Worm (Caenorhabditis elegans) whole organism, late embryonic: ENCODE data around the gene C14E2.3.

Experiments
- C08G9.2 ChIP-seq: sonication (generic microtip); optimal IDR thresholded peaks from 2 replicates; lab custom pipeline; 2016; ENCODE audit warnings: mild to moderate bottlenecking, missing genetic modification characterization, moderate library complexity, missing compliant biosample characterization
- C38D4.7 ChIP-seq: fragments of 200-800 bp; sonication (Bioruptor generic); optimal IDR thresholded peaks from 2 replicates; lab custom pipeline; 2018; ENCODE audit warnings: mild to moderate bottlenecking, missing genetic modification characterization, moderate library complexity, missing compliant biosample characterization
- F13H6.1 ChIP-seq: sonication (generic microtip); optimal IDR thresholded peaks from 2 replicates; lab custom pipeline; 2016; ENCODE audit warnings: missing genetic modification characterization, missing compliant biosample characterization
- K09A11.1 ChIP-seq: sonication (generic microtip); optimal IDR thresholded peaks from 2 replicates; lab custom pipeline; 2017; ENCODE audit warnings: antibody characterized with exemption, mild to moderate bottlenecking, missing genetic modification characterization, missing compliant biosample characterization; ENCODE audit not compliant: insufficient read depth
- T23F11.4 ChIP-seq: fragments of 200-800 bp; sonication (Bioruptor generic); optimal IDR thresholded peaks from 2 replicates; lab custom pipeline; 2018; ENCODE audit warnings: mild to moderate bottlenecking, missing genetic modification characterization, missing compliant biosample characterization
- ceh-18 ChIP-seq: sonication (generic microtip); optimal IDR thresholded peaks from 2 replicates; lab custom pipeline; 2016; ENCODE audit warnings: missing genetic modification characterization, missing compliant biosample characterization
- ceh-2 ChIP-seq: sonication (generic microtip); optimal IDR thresholded peaks from 2 replicates; lab custom pipeline; 2016; ENCODE audit warnings: missing genotype, missing genetic modification characterization, missing compliant biosample characterization
- ceh-30 ChIP-seq: fragments of 150-350 bp; optimal IDR thresholded peaks from 2 replicates; lab custom pipeline; 2014; ENCODE audit warnings: missing biosample characterization, missing genetic modification characterization
- ceh-31 ChIP-seq: sonication (generic microtip); optimal IDR thresholded peaks from 2 replicates; lab custom pipeline; 2016; ENCODE audit warnings: missing genetic modification characterization, missing compliant biosample characterization
- ceh-45 ChIP-seq: fragments of 200-800 bp; sonication (Bioruptor generic); IDR thresholded peaks from 2 replicates; pipeline ENCODE4 v1.3.6; 2022; ENCODE audit warnings: missing genetic modification reagents, missing genetic modification characterization, missing compliant biosample characterization
- ceh-48 ChIP-seq: sonication (generic microtip); optimal IDR thresholded peaks from 2 replicates; lab custom pipeline; 2016; ENCODE audit warnings: missing genetic modification characterization, inconsistent platforms, missing compliant biosample characterization
- che-1 ChIP-seq: sonication (generic microtip); optimal IDR thresholded peaks from 2 replicates; lab custom pipeline; 2016; ENCODE audit warnings: mild to moderate bottlenecking, missing genetic modification characterization, missing compliant biosample characterization
- elt-2 ChIP-seq: sonication (generic microtip); optimal IDR thresholded peaks from 2 replicates; lab custom pipeline; 2016; ENCODE audit warnings: missing genetic modification reagents, missing genetic modification characterization, missing compliant biosample characterization
- ets-4 ChIP-seq: sonication (generic microtip); optimal IDR thresholded peaks from 2 replicates; lab custom pipeline; 2016; ENCODE audit warnings: missing genetic modification characterization, missing compliant biosample characterization
- eyg-1 ChIP-seq: sonication (generic microtip); optimal IDR thresholded peaks from 2 replicates; lab custom pipeline; 2016; ENCODE audit warnings: missing genotype, missing genetic modification characterization, missing compliant biosample characterization
- fkh-6 ChIP-seq: sonication (generic microtip); optimal IDR thresholded peaks from 2 replicates; lab custom pipeline; 2016; ENCODE audit warnings: missing genetic modification characterization, missing compliant biosample characterization
- gmeb-2 ChIP-seq: sonication (generic microtip); optimal IDR thresholded peaks from 2 replicates; lab custom pipeline; 2016; ENCODE audit warnings: missing genetic modification characterization, inconsistent platforms, missing compliant biosample characterization
- hlh-13 ChIP-seq: fragments of 200-800 bp; sonication (Bioruptor generic); optimal IDR thresholded peaks from 2 replicates; lab custom pipeline; 2018; ENCODE audit warnings: mild to moderate bottlenecking, missing genetic modification characterization, missing compliant biosample characterization
- hlh-30 ChIP-seq: sonication (generic microtip); optimal IDR thresholded peaks from 2 replicates; lab custom pipeline; 2017; ENCODE audit warnings: antibody characterized with exemption, missing genetic modification characterization, missing compliant biosample characterization; ENCODE audit not compliant: insufficient read depth
- lin-11 ChIP-seq: fragments of 200-800 bp; sonication (Bioruptor generic); optimal IDR thresholded peaks from 2 replicates; lab custom pipeline; 2018; ENCODE audit warnings: mild to moderate bottlenecking, missing genetic modification characterization, missing compliant biosample characterization
- nfya-1 ChIP-seq: sonication (generic microtip); optimal IDR thresholded peaks from 2 replicates; lab custom pipeline; 2017; ENCODE audit warnings: missing genetic modification characterization, mild to moderate bottlenecking, missing compliant biosample characterization, antibody characterized with exemption, moderate library complexity
- nhr-11 ChIP-seq: fragments of 150-350 bp; optimal IDR thresholded peaks from 2 replicates; lab custom pipeline; 2014; ENCODE audit warnings: missing biosample characterization, missing genetic modification characterization
- nhr-232 ChIP-seq: sonication (generic microtip); optimal IDR thresholded peaks from 2 replicates; lab custom pipeline; 2016; ENCODE audit warnings: missing genetic modification characterization, missing compliant biosample characterization
- pag-3 ChIP-seq: sonication (generic microtip); optimal IDR thresholded peaks from 2 replicates; lab custom pipeline; 2016; ENCODE audit warnings: missing compliant biosample characterization, missing genetic modification characterization, borderline replicate concordance
- pat-9 ChIP-seq: fragments of 200-800 bp; sonication (Bioruptor generic); optimal IDR thresholded peaks from 2 replicates; lab custom pipeline; 2018; ENCODE audit warnings: mild to moderate bottlenecking, missing genetic modification characterization, moderate library complexity, missing compliant biosample characterization
- pax-1 ChIP-seq: fragments of 150-350 bp; optimal IDR thresholded peaks from 2 replicates; lab custom pipeline; 2014; ENCODE audit warnings: missing biosample characterization, missing genetic modification characterization
- pqm-1 ChIP-seq: sonication (generic microtip); optimal IDR thresholded peaks from 2 replicates; lab custom pipeline; 2016; ENCODE audit warnings: missing genetic modification characterization, missing compliant biosample characterization
- pros-1 ChIP-seq: fragments of 150-350 bp; optimal IDR thresholded peaks from 2 replicates; lab custom pipeline; 2014; ENCODE audit warnings: missing biosample characterization, missing genetic modification reagents, missing genetic modification characterization
- ref-2 ChIP-seq: sonication (generic microtip); optimal IDR thresholded peaks from 2 replicates; lab custom pipeline; 2016; ENCODE audit warnings: missing genetic modification characterization, missing compliant biosample characterization
- rnt-1 ChIP-seq: sonication (generic microtip); optimal IDR thresholded peaks from 2 replicates; lab custom pipeline; 2016; ENCODE audit warnings: missing genetic modification characterization, missing compliant biosample characterization
- sdc-2 ChIP-seq: sonication (generic microtip); optimal IDR thresholded peaks from 2 replicates; lab custom pipeline; 2016; ENCODE audit warnings: missing genotype, missing genetic modification characterization, missing compliant biosample characterization
- syd-9 ChIP-seq: sonication (generic microtip); optimal IDR thresholded peaks from 2 replicates; lab custom pipeline; 2016; ENCODE audit warnings: mild to moderate bottlenecking, missing genetic modification characterization, moderate library complexity, missing compliant biosample characterization
- tbx-2 ChIP-seq: sonication (generic microtip); optimal IDR thresholded peaks from 2 replicates; lab custom pipeline; 2016; ENCODE audit warnings: missing genetic modification characterization, missing compliant biosample characterization
- tbx-7 ChIP-seq: sonication (generic microtip); optimal IDR thresholded peaks from 2 replicates; lab custom pipeline; 2016; ENCODE audit warnings: missing genotype, missing genetic modification characterization, missing compliant biosample characterization
- unc-3 ChIP-seq, 2 experiments: fragments of 200-800 bp in 1 of 2; sonication (Bioruptor generic) in 1 of 2; sonication (generic microtip) in 1 of 2; conservative IDR thresholded peaks in 1 of 2; optimal IDR thresholded peaks in 1 of 2; 2 replicates each; pipeline versions ENCODE4 v1.3.6 to Lab custom; 2016 to 2022; ENCODE audit warnings: missing compliant biosample characterization in 2 of 2, missing genetic modification characterization in 2 of 2, missing genetic modification reagents in 1 of 2
- unc-42 ChIP-seq: sonication (generic microtip); optimal IDR thresholded peaks from 2 replicates; lab custom pipeline; 2016; ENCODE audit warnings: missing genotype, missing genetic modification characterization, missing compliant biosample characterization
- unc-86 ChIP-seq: sonication (generic microtip); optimal IDR thresholded peaks from 2 replicates; lab custom pipeline; 2016; ENCODE audit warnings: missing genetic modification characterization, missing compliant biosample characterization
- zip-5 ChIP-seq: sonication (generic microtip); optimal IDR thresholded peaks from 2 replicates; lab custom pipeline; 2016; ENCODE audit warnings: missing genetic modification characterization, missing compliant biosample characterization

Gene C14E2.3

ce11 chrX:1856160-1856559, 44.8 kb upstream of the C14E2.3 start, which contains the start of gene ceh-39 (continued):
- TF ChIP-seq ceh-45 (GFP tag; lab: Robert Waterston, UW) = no peak
- peak; percentile 70 for TF ChIP-seq unc-42
- no peak for TF ChIP-seq pax-1 (tag; lab: Kevin White, UChicago)
- TF ChIP-seq hlh-30 = peak; percentile 36
- no peak for TF ChIP-seq lin-11 (tag; lab: Kevin White, UChicago)
- TF ChIP-seq ceh-48 (tag; lab: Kevin White, UChicago) = no peak
- TF ChIP-seq pat-9 (tag; lab: Kevin White, UChicago) = no peak
- no peak for TF ChIP-seq unc-86 (tag; lab: Kevin White, UChicago)
- no peak for TF ChIP-seq syd-9 (tag; lab: Kevin White, UChicago)
- TF ChIP-seq K09A11.1 (tag; lab: Kevin White, UChicago) = no peak
- no peak; the same call in 1 of the 2 replicates for TF ChIP-seq unc-3 (GFP tag; conservative IDR thresholded peaks at IDR 0.05; lab: Robert Waterston, UW)
- TF ChIP-seq unc-3 (tag; optimal IDR thresholded peaks at IDR 0.05; lab: Kevin White, UChicago) = no peak
- peak; percentile 22 for TF ChIP-seq pqm-1
- TF ChIP-seq ref-2 (tag; lab: Kevin White, UChicago) = peak; percentile 74
- TF ChIP-seq pros-1 (tag; lab: Kevin White, UChicago) = no peak

- peak; percentile 73 for TF ChIP-seq sdc-2 (tag; lab: Kevin White, UChicago)
- no peak for TF ChIP-seq eyg-1 (tag; lab: Kevin White, UChicago)
- peak; percentile 15 for TF ChIP-seq rnt-1 (tag; lab: Kevin White, UChicago)
- TF ChIP-seq tbx-7 (tag; lab: Kevin White, UChicago) = peak; percentile 38
- peak; percentile 6 for TF ChIP-seq zip-5 (tag; lab: Kevin White, UChicago)
- TF ChIP-seq unc-3 (GFP tag; conservative IDR thresholded peaks at IDR 0.05; lab: Robert Waterston, UW) = no peak
- no peak for TF ChIP-seq unc-3 (tag; optimal IDR thresholded peaks at IDR 0.05; lab: Kevin White, UChicago)
- no peak for TF ChIP-seq T23F11.4
- no peak for TF ChIP-seq nhr-232 (tag; lab: Kevin White, UChicago)
- peak; percentile 59 for TF ChIP-seq ceh-48 (tag; lab: Kevin White, UChicago)
- TF ChIP-seq ceh-31 (tag; lab: Kevin White, UChicago) = peak; percentile 72
- peak; percentile 56 for TF ChIP-seq ets-4 (tag; lab: Kevin White, UChicago)
- TF ChIP-seq C08G9.2 (tag; lab: Kevin White, UChicago) = peak; percentile 75
- TF ChIP-seq tbx-2 (tag; lab: Kevin White, UChicago) = peak; percentile 40
- peak; percentile 5 for TF ChIP-seq elt-2 (tag; lab: Kevin White, UChicago)
- peak; percentile 48 for TF ChIP-seq ceh-2 (tag; lab: Kevin White, UChicago)
Observed at ce11 chrX:1853596-1853995, 42.3 kb upstream of the C14E2.3 start, which contains the start of gene T26C11.9. TSS of gene T26C11.9 (minus strand) at chrX:1853849.

ce11 chrX:1852636-1853035, 41.3 kb upstream of the C14E2.3 start, which contains the start of gene ceh-21:
TSS of gene ceh-21 (minus strand) at chrX:1852736.
- TF ChIP-seq ref-2 (tag; lab: Kevin White, UChicago) (no peak), ceh-30 (tag; lab: Kevin White, UChicago) (no peak), hlh-13 (GFP tag; lab: Kevin White, UChicago) (no peak), F13H6.1 (tag; lab: Kevin White, UChicago) (no peak), pag-3 (tag; lab: Kevin White, UChicago) (no peak), ceh-18 (tag; lab: Kevin White, UChicago) (no peak), che-1 (tag; lab: Kevin White, UChicago) (no peak), ceh-45 (GFP tag; lab: Robert Waterston, UW) (no peak), ets-4 (tag; lab: Kevin White, UChicago) (no peak), C38D4.7 (GFP tag; lab: Kevin White, UChicago) (no peak), nhr-11 (tag; lab: Kevin White, UChicago) (no peak), nfya-1 (tag; lab: Kevin White, UChicago) (no peak), lin-11 (tag; lab: Kevin White, UChicago) (no peak), T23F11.4 (no peak), gmeb-2 (no peak), ceh-48 (tag; lab: Kevin White, UChicago) (no peak), fkh-6 (tag; lab: Kevin White, UChicago) (no peak)
